In the genomic region with DNA sequence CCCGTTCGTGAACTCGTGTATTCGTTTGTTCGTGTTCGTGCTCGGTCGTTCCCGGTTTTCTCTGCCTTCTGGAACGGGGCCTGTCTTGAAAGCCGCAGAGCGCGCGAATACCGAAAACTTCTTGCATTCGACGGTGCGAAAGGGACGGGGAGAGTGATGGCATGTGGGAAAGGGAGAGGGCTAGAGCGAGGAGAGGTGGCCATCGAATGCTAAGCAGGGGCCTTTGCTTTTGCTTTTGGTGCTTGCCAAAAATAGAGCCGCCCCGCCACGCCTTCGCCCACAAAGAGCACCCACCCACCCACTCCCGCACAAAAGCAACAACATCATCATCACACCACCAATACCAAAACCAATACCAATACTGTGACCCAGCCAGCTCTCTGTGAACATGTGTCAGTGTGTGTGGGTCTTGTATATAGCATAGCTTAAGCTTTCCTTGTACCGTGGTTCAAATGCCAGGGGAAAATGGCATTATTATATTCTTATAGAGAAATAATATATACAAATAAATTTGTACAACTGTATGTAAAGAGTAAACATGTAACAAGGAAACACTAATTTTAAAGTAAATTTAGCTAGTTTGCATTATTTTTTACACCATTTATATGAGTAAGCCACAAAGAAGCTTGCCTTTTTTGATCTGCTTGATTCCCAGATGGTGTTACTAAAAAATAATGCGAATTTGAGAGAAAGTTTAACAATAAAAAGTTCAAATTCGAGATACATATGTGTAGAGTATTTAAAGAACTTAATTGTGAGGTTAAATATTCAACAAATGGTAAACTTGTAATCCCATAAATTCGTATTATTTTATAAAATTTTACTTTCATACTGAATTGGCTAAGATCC, we compare ENCODE assay signal across 1 fruit fly cellular context.
TF ChIP-seq lines count a peak whose summit lies in the region.

A gene (minus strand): TSS at position 20 of the 849 bp plus-strand sequence.

TF ChIP-seq in whole organism, embryonic, 481 proteins besides CTCF, POLR2A, EP300 and RAD21 (continued from another document and continues in another):
- TF ChIP-seq CG3847 (GFP tag; IDR thresholded peaks at IDR 0.05; lab: Robert Waterston, UW) (peak; percentile 52; the same call in 1 of the 2 replicates), hbn (GFP tag; IDR thresholded peaks at IDR 0.05; lab: Robert Waterston, UW; ENCODE audit: partially characterized antibody) (no peak), wdn (GFP tag; IDR thresholded peaks at IDR 0.05; lab: Robert Waterston, UW) (no peak), gt (GFP tag; IDR thresholded peaks at IDR 0.05; lab: Robert Waterston, UW) (no peak), CG7963 (GFP tag; IDR thresholded peaks at IDR 0.05; lab: Robert Waterston, UW; ENCODE audit: partially characterized antibody) (no peak), C15 (GFP tag; IDR thresholded peaks at IDR 0.05; lab: Robert Waterston, UW) (no peak), Gug (GFP tag; IDR thresholded peaks at IDR 0.05; lab: Robert Waterston, UW) (peak; percentile 49; the same call in 3 of the 4 replicates), CG4820 (GFP tag; optimal IDR thresholded peaks at IDR 0.05; lab: Kevin White, UChicago) (peak; percentile 71), CG9797 (GFP tag; optimal IDR thresholded peaks at IDR 0.05; lab: Kevin White, UChicago) (no peak), usp (GFP tag; optimal IDR thresholded peaks at IDR 0.05; lab: Kevin White, UChicago) (no peak), h (optimal IDR thresholded peaks at IDR 0.05; lab: Kevin White, UChicago) (no peak), Chrac-16 (GFP tag; optimal IDR thresholded peaks at IDR 0.05; lab: Kevin White, UChicago) (peak; percentile 65), Hr3 (GFP tag; optimal IDR thresholded peaks at IDR 0.05; lab: Kevin White, UChicago) (peak; percentile 84), CkIIα-i1 (GFP tag; IDR thresholded peaks at IDR 0.05; lab: Robert Waterston, UW) (no peak), exex (tag; optimal IDR thresholded peaks at IDR 0.05; lab: Kevin White, UChicago) (peak; percentile 28), CG18262 (tag; optimal IDR thresholded peaks at IDR 0.05; lab: Kevin White, UChicago) (peak; percentile 96), Mes4 (GFP tag; optimal IDR thresholded peaks at IDR 0.05; lab: Kevin White, UChicago) (peak; percentile 17), CG4360 (GFP tag; IDR thresholded peaks at IDR 0.05; lab: Robert Waterston, UW) (peak; percentile 78), Gsc (GFP tag; IDR thresholded peaks at IDR 0.05; lab: Robert Waterston, UW) (no peak), Optix (GFP tag; IDR thresholded peaks at IDR 0.05; lab: Robert Waterston, UW) (no peak), Bdp1 (GFP tag; optimal IDR thresholded peaks at IDR 0.05; lab: Kevin White, UChicago) (peak; percentile 15), Eip74EF (GFP tag; optimal IDR thresholded peaks at IDR 0.05; lab: Kevin White, UChicago) (peak in 1 of 2 experiments; percentile 73), CG10654 (GFP tag; optimal IDR thresholded peaks at IDR 0.05; lab: Kevin White, UChicago) (peak; percentile 55), her (GFP tag; optimal IDR thresholded peaks at IDR 0.05; lab: Kevin White, UChicago) (no peak), CG11504 (tag; optimal IDR thresholded peaks at IDR 0.05; lab: Kevin White, UChicago) (peak; percentile 90), trem (tag; optimal IDR thresholded peaks at IDR 0.05; lab: Kevin White, UChicago) (peak; percentile 45), CG9727 (GFP tag; optimal IDR thresholded peaks at IDR 0.05; lab: Kevin White, UChicago) (peak; percentile 92), Spps (tag; optimal IDR thresholded peaks at IDR 0.05; lab: Kevin White, UChicago) (peak; percentile 64), Scr (GFP tag; IDR thresholded peaks at IDR 0.05; lab: Robert Waterston, UW; ENCODE audit: partially characterized antibody) (no peak), CG12299 (tag; optimal IDR thresholded peaks at IDR 0.05; lab: Kevin White, UChicago) (peak; percentile 37), Atf-2 (GFP tag; optimal IDR thresholded peaks at IDR 0.05; lab: Kevin White, UChicago) (peak; percentile 68), CG11456 (GFP tag; IDR thresholded peaks at IDR 0.05; lab: Robert Waterston, UW) (no peak; the same call in 2 of the 3 replicates), Lpt (GFP tag; optimal IDR thresholded peaks at IDR 0.05; lab: Kevin White, UChicago) (no peak), CG18619 (GFP tag; optimal IDR thresholded peaks at IDR 0.05; lab: Kevin White, UChicago) (peak; percentile 90), crol (GFP tag; IDR thresholded peaks at IDR 0.05; lab: Robert Waterston, UW) (peak; percentile 83), CG10979 (tag; optimal IDR thresholded peaks at IDR 0.05; lab: Kevin White, UChicago) (peak; percentile 87), CG31441 (GFP tag; IDR thresholded peaks at IDR 0.05; lab: Robert Waterston, UW) (peak; percentile 86), Tbp (GFP tag; optimal IDR thresholded peaks at IDR 0.05; lab: Kevin White, UChicago) (no peak), CG1647 (GFP tag; optimal IDR thresholded peaks at IDR 0.05; lab: Kevin White, UChicago) (no peak), p53 (GFP tag; optimal IDR thresholded peaks at IDR 0.05; lab: Kevin White, UChicago) (no peak), CG4617 (GFP tag; optimal IDR thresholded peaks at IDR 0.05; lab: Kevin White, UChicago; ENCODE audit: borderline replicate concordance) (peak; percentile 7), Doc2 (GFP tag; IDR thresholded peaks at IDR 0.05; lab: Robert Waterston, UW) (no peak), CG34376 (GFP tag; optimal IDR thresholded peaks at IDR 0.05; lab: Kevin White, UChicago) (no peak), PHDP (tag; optimal IDR thresholded peaks at IDR 0.05; lab: Kevin White, UChicago) (peak; percentile 71), CG11247 (GFP tag; IDR thresholded peaks at IDR 0.05; lab: Robert Waterston, UW) (no peak), HmgD (GFP tag; optimal IDR thresholded peaks at IDR 0.05; lab: Kevin White, UChicago) (no peak), Lim3 (GFP tag; IDR thresholded peaks at IDR 0.05; lab: Robert Waterston, UW) (no peak), cato (GFP tag; optimal IDR thresholded peaks at IDR 0.05; lab: Kevin White, UChicago; ENCODE audit: borderline replicate concordance) (peak; percentile 71), sr (GFP tag; IDR thresholded peaks at IDR 0.05; lab: Robert Waterston, UW) (peak; percentile 45; the same call in 1 of the 3 replicates), bowl (GFP tag; IDR thresholded peaks at IDR 0.05; lab: Robert Waterston, UW) (no peak), Xrp1 (GFP tag; IDR thresholded peaks at IDR 0.05; lab: Robert Waterston, UW) (no peak; the same call in 1 of the 2 replicates), BEAF-32 (GFP tag; optimal IDR thresholded peaks at IDR 0.05; lab: Kevin White, UChicago) (no peak), ERR (GFP tag; optimal IDR thresholded peaks at IDR 0.05; lab: Kevin White, UChicago) (no peak), grn (GFP tag; optimal IDR thresholded peaks at IDR 0.05; lab: Kevin White, UChicago) (no peak), CG1602 (GFP tag; optimal IDR thresholded peaks at IDR 0.05; lab: Kevin White, UChicago) (peak; percentile 74), CG4730 (GFP tag; IDR thresholded peaks at IDR 0.05; lab: Robert Waterston, UW) (peak; percentile 49), Hmr (GFP tag; optimal IDR thresholded peaks at IDR 0.05; lab: Kevin White, UChicago) (peak; percentile 73), dysf (GFP tag; IDR thresholded peaks at IDR 0.05; lab: Robert Waterston, UW) (peak; percentile 72), CG6683 (GFP tag; optimal IDR thresholded peaks at IDR 0.05; lab: Kevin White, UChicago) (peak; percentile 42), Nf-YB (GFP tag; optimal IDR thresholded peaks at IDR 0.05; lab: Kevin White, UChicago) (peak; percentile 73), Dp (GFP tag; optimal IDR thresholded peaks at IDR 0.05; lab: Kevin White, UChicago) (no peak), croc (GFP tag; conservative IDR thresholded peaks at IDR 0.05; lab: Robert Waterston, UW) (no peak; the same call in 2 of the 3 replicates), insv (GFP tag; optimal IDR thresholded peaks at IDR 0.05; lab: Kevin White, UChicago) (peak in 1 of 2 experiments; percentile 42), CG6854 (GFP tag; optimal IDR thresholded peaks at IDR 0.05; lab: Kevin White, UChicago) (peak; percentile 62), CG8290 (GFP tag; optimal IDR thresholded peaks at IDR 0.05; lab: Kevin White, UChicago) (peak; percentile 39), CG8290 (tag; optimal IDR thresholded peaks at IDR 0.05; lab: Kevin White, UChicago) (peak in 1 of 2 experiments; percentile 15), ken (GFP tag; IDR thresholded peaks at IDR 0.05; lab: Robert Waterston, UW) (peak; percentile 49; the same call in 1 of the 3 replicates), dimm (GFP tag; IDR thresholded peaks at IDR 0.05; lab: Robert Waterston, UW) (no peak), cwo (GFP tag; optimal IDR thresholded peaks at IDR 0.05; lab: Kevin White, UChicago) (peak; percentile 55), CG7839 (tag; optimal IDR thresholded peaks at IDR 0.05; lab: Kevin White, UChicago) (peak; percentile 89), dmrt99B (tag; optimal IDR thresholded peaks at IDR 0.05; lab: Kevin White, UChicago) (peak; percentile 88), CG34224 (GFP tag; IDR thresholded peaks at IDR 0.05; lab: Robert Waterston, UW; ENCODE audit: partially characterized antibody) (no peak), vfl (GFP tag; optimal IDR thresholded peaks at IDR 0.05; lab: Kevin White, UChicago) (peak; percentile 1), CG34422 (GFP tag; IDR thresholded peaks at IDR 0.05; lab: Robert Waterston, UW) (peak; percentile 69; the same call in 2 of the 3 replicates), Dip2 (GFP tag; IDR thresholded peaks at IDR 0.05; lab: Robert Waterston, UW) (no peak), jumu (GFP tag; optimal IDR thresholded peaks at IDR 0.05; lab: Kevin White, UChicago) (peak; percentile 33), Awh (GFP tag; IDR thresholded peaks at IDR 0.05; lab: Robert Waterston, UW) (no peak), CG33213 (GFP tag; optimal IDR thresholded peaks at IDR 0.05; lab: Kevin White, UChicago) (peak; percentile 28), HmgZ (tag; optimal IDR thresholded peaks at IDR 0.05; lab: Kevin White, UChicago) (no peak), CG14710 (tag; optimal IDR thresholded peaks at IDR 0.05; lab: Kevin White, UChicago) (peak; percentile 88), row (GFP tag; IDR thresholded peaks at IDR 0.05; lab: Robert Waterston, UW) (peak; percentile 74), bigmax (GFP tag; optimal IDR thresholded peaks at IDR 0.05; lab: Kevin White, UChicago) (no peak), CG3838 (GFP tag; optimal IDR thresholded peaks at IDR 0.05; lab: Kevin White, UChicago) (peak; percentile 40), hb (GFP tag; IDR thresholded peaks at IDR 0.05; lab: Robert Waterston, UW; ENCODE audit: partially characterized antibody) (no peak), Antp (GFP tag; optimal IDR thresholded peaks at IDR 0.05; lab: Kevin White, UChicago) (peak; percentile 26), CG2889 (GFP tag; IDR thresholded peaks at IDR 0.05; lab: Robert Waterston, UW) (no peak; the same call in 2 of the 3 replicates), Dfd (GFP tag; optimal IDR thresholded peaks at IDR 0.05; lab: Kevin White, UChicago) (no peak), yki (optimal IDR thresholded peaks at IDR 0.05; lab: Kevin White, UChicago) (no peak), CG8388 (GFP tag; optimal IDR thresholded peaks at IDR 0.05; lab: Kevin White, UChicago) (peak; percentile 81), gcm2 (GFP tag; optimal IDR thresholded peaks at IDR 0.05; lab: Kevin White, UChicago) (no peak), CG10267 (tag; optimal IDR thresholded peaks at IDR 0.05; lab: Kevin White, UChicago) (peak; percentile 78), lbe (GFP tag; optimal IDR thresholded peaks at IDR 0.05; lab: Kevin White, UChicago) (no peak), CG6765 (GFP tag; optimal IDR thresholded peaks at IDR 0.05; lab: Kevin White, UChicago) (peak; percentile 77), wor (GFP tag; IDR thresholded peaks at IDR 0.05; lab: Robert Waterston, UW) (peak; percentile 69), CG11398 (GFP tag; optimal IDR thresholded peaks at IDR 0.05; lab: Kevin White, UChicago) (no peak), TFAM (GFP tag; optimal IDR thresholded peaks at IDR 0.05; lab: Kevin White, UChicago) (no peak), dm (GFP tag; optimal IDR thresholded peaks at IDR 0.05; lab: Kevin White, UChicago) (no peak), CG17802 (tag; optimal IDR thresholded peaks at IDR 0.05; lab: Kevin White, UChicago) (no peak), CG18476 (GFP tag; optimal IDR thresholded peaks at IDR 0.05; lab: Kevin White, UChicago) (peak; percentile 79), en (GFP tag; optimal IDR thresholded peaks at IDR 0.05; lab: Kevin White, UChicago) (no peak), Oaz (GFP tag; IDR thresholded peaks at IDR 0.05; lab: Robert Waterston, UW) (no peak), Bteb2 (GFP tag; optimal IDR thresholded peaks at IDR 0.05; lab: Kevin White, UChicago) (peak; percentile 45), run (tag; optimal IDR thresholded peaks at IDR 0.05; lab: Kevin White, UChicago) (peak; percentile 28), CG16779 (GFP tag; IDR thresholded peaks at IDR 0.05; lab: Robert Waterston, UW) (no peak), Usf (GFP tag; optimal IDR thresholded peaks at IDR 0.05; lab: Kevin White, UChicago) (peak; percentile 75), slp2 (GFP tag; optimal IDR thresholded peaks at IDR 0.05; lab: Kevin White, UChicago) (peak; percentile 56), Sin3A (optimal IDR thresholded peaks at IDR 0.05; lab: Kevin White, UChicago) (no peak), CG3281 (GFP tag; optimal IDR thresholded peaks at IDR 0.05; lab: Kevin White, UChicago) (peak; percentile 82), CG7745 (tag; optimal IDR thresholded peaks at IDR 0.05; lab: Kevin White, UChicago) (no peak), CG14667 (GFP tag; IDR thresholded peaks at IDR 0.05; lab: Robert Waterston, UW) (no peak), CG7271 (tag; optimal IDR thresholded peaks at IDR 0.05; lab: Kevin White, UChicago) (no peak), CG8765 (GFP tag; IDR thresholded peaks at IDR 0.05; lab: Robert Waterston, UW) (no peak), phol (tag; optimal IDR thresholded peaks at IDR 0.05; lab: Kevin White, UChicago) (peak; percentile 88), CG30403 (GFP tag; optimal IDR thresholded peaks at IDR 0.05; lab: Kevin White, UChicago) (peak; percentile 90), CG10274 (GFP tag; optimal IDR thresholded peaks at IDR 0.05; lab: Kevin White, UChicago) (peak; percentile 66), oc (tag; optimal IDR thresholded peaks at IDR 0.05; lab: Kevin White, UChicago) (no peak), kay (GFP tag; optimal IDR thresholded peaks at IDR 0.05; lab: Kevin White, UChicago) (peak; percentile 60), GATAe (GFP tag; conservative IDR thresholded peaks at IDR 0.05; lab: Robert Waterston, UW) (no peak), CG15696 (tag; optimal IDR thresholded peaks at IDR 0.05; lab: Kevin White, UChicago) (peak; percentile 63), CG17385 (GFP tag; optimal IDR thresholded peaks at IDR 0.05; lab: Kevin White, UChicago) (peak; percentile 83), ems (GFP tag; optimal IDR thresholded peaks at IDR 0.05; lab: Kevin White, UChicago) (peak; percentile 47), fd96Cb (tag; optimal IDR thresholded peaks at IDR 0.05; lab: Kevin White, UChicago) (peak; percentile 86)
